Fruit fly (Drosophila melanogaster) whole organism, embryonic: ENCODE measurements around the gene CG11672.
A peak's percentile ranks its signal among the peaks of the same experiment; 100 is the strongest.

ENCODE experiments used
- ATbp ChIP-seq: fragments of 200-800 bp; sonication (Bioruptor generic); optimal IDR thresholded peaks from 2 replicates; lab custom pipeline; 2017; ENCODE audit warnings: missing biosample characterization, mild to moderate bottlenecking, missing genetic modification characterization, missing genetic modification reagents
- BEAF-32 ChIP-seq: fragments of 200-800 bp; sonication (Bioruptor generic); optimal IDR thresholded peaks from 3 replicates; lab custom pipeline; 2017; ENCODE audit warnings: missing biosample characterization, missing genetic modification characterization, mild to moderate bottlenecking, moderate library complexity, missing genetic modification reagents
- CG10565 ChIP-seq: fragments of 200-800 bp; sonication (Bioruptor generic); optimal IDR thresholded peaks from 3 replicates; lab custom pipeline; 2016; ENCODE audit warnings: missing biosample characterization, mild to moderate bottlenecking, missing genetic modification characterization
- CG10959 ChIP-seq: fragments of 200-800 bp; sonication (Bioruptor generic); IDR thresholded peaks from 2 replicates; pipeline ENCODE4 v1.3.6; 2022; ENCODE audit warnings: missing biosample characterization, missing genetic modification characterization
- CG11560 ChIP-seq: fragments of 200-800 bp; sonication (Bioruptor generic); IDR thresholded peaks from 3 replicates; pipeline ENCODE4 v1.3.6; 2022; ENCODE audit warnings: missing biosample characterization, missing genetic modification characterization
- CG11695 ChIP-seq: fragments of 200-800 bp; sonication (Bioruptor generic); IDR thresholded peaks from 3 replicates; pipeline ENCODE4 v1.3.6; 2022; ENCODE audit warnings: missing biosample characterization, missing genetic modification characterization
- CG1233 ChIP-seq: fragments of 200-800 bp; sonication (Bioruptor generic); optimal IDR thresholded peaks from 4 replicates; lab custom pipeline; 2018; ENCODE audit warnings: missing biosample characterization, mild to moderate bottlenecking, missing genetic modification characterization
- CG12744 ChIP-seq: fragments of 200-800 bp; sonication (Bioruptor generic); optimal IDR thresholded peaks from 2 replicates; lab custom pipeline; 2016; ENCODE audit warnings: missing biosample characterization, missing genetic modification characterization
- CG14441 ChIP-seq: fragments of 200-800 bp; sonication (Bioruptor generic); IDR thresholded peaks from 2 replicates; pipeline ENCODE4 v1.3.6; 2022; ENCODE audit warnings: missing biosample characterization, missing genetic modification characterization
- CG14667 ChIP-seq: fragments of 200-800 bp; sonication (Bioruptor generic); IDR thresholded peaks from 2 replicates; pipeline ENCODE4 v1.3.6; 2022; ENCODE audit warnings: missing biosample characterization, missing genetic modification characterization
- CG18764 ChIP-seq: fragments of 200-800 bp; sonication (Bioruptor generic); optimal IDR thresholded peaks from 3 replicates; lab custom pipeline; 2016; ENCODE audit warnings: missing biosample characterization, missing genetic modification characterization
- CG2712 ChIP-seq: fragments of 200-800 bp; optimal IDR thresholded peaks from 3 replicates; lab custom pipeline; 2019; ENCODE audit warnings: missing biosample characterization, mild to moderate bottlenecking, missing genetic modification characterization, moderate library complexity
- CG34422 ChIP-seq: fragments of 200-800 bp; sonication (Bioruptor generic); IDR thresholded peaks from 3 replicates; pipeline ENCODE4 v1.3.6; 2022; ENCODE audit warnings: missing biosample characterization, missing genetic modification characterization
- CG3838 ChIP-seq: fragments of 200-800 bp; sonication (Bioruptor generic); optimal IDR thresholded peaks from 3 replicates; lab custom pipeline; 2016; ENCODE audit warnings: missing biosample characterization, missing genetic modification characterization
- CG4820 ChIP-seq: fragments of 200-800 bp; sonication (Bioruptor generic); optimal IDR thresholded peaks from 3 replicates; lab custom pipeline; 2016; ENCODE audit warnings: missing biosample characterization, missing genetic modification characterization
- CG6175 ChIP-seq: fragments of 200-800 bp; sonication (Bioruptor generic); IDR thresholded peaks from 3 replicates; pipeline ENCODE4 v1.3.6; 2022; ENCODE audit warnings: missing biosample characterization, missing genetic modification characterization
- CG7372 ChIP-seq: fragments of 200-800 bp; sonication (Bioruptor generic); IDR thresholded peaks from 2 replicates; pipeline ENCODE4 v1.3.6; 2022; ENCODE audit warnings: missing biosample characterization, missing genetic modification characterization
- CG7556 ChIP-seq: fragments of 200-800 bp; sonication (Bioruptor generic); optimal IDR thresholded peaks from 2 replicates; lab custom pipeline; 2017; ENCODE audit warnings: missing biosample characterization, mild to moderate bottlenecking, missing genetic modification characterization
- CoRest ChIP-seq: fragments of 200-800 bp; sonication (Bioruptor generic); optimal IDR thresholded peaks from 3 replicates; lab custom pipeline; 2018; ENCODE audit warnings: missing biosample characterization, mild to moderate bottlenecking, missing genetic modification characterization, moderate library complexity
- Dbx ChIP-seq: fragments of 200-800 bp; sonication (Bioruptor generic); IDR thresholded peaks from 3 replicates; pipeline ENCODE4 v1.3.6; 2022; ENCODE audit warnings: missing biosample characterization, missing genetic modification characterization
- HmgD ChIP-seq: fragments of 200-800 bp; sonication (Bioruptor generic); optimal IDR thresholded peaks from 3 replicates; lab custom pipeline; 2016; ENCODE audit warnings: missing biosample characterization, missing genetic modification characterization
- NK7.1 ChIP-seq: fragments of 200-800 bp; sonication (Bioruptor generic); optimal IDR thresholded peaks from 3 replicates; lab custom pipeline; 2016; ENCODE audit warnings: missing biosample characterization, missing genetic modification characterization
- Nf-YC ChIP-seq: fragments of 200-800 bp; optimal IDR thresholded peaks from 3 replicates; lab custom pipeline; 2019; ENCODE audit warnings: missing biosample characterization, mild to moderate bottlenecking, missing genetic modification characterization, moderate library complexity
- PHDP ChIP-seq: fragments of 200-800 bp; sonication (Bioruptor generic); optimal IDR thresholded peaks from 3 replicates; lab custom pipeline; 2018; ENCODE audit warnings: missing biosample characterization, mild to moderate bottlenecking, missing genetic modification characterization, moderate library complexity
- Rx ChIP-seq: fragments of 200-800 bp; sonication (Bioruptor generic); IDR thresholded peaks from 2 replicates; pipeline ENCODE4 v1.3.6; 2022; ENCODE audit warnings: missing biosample characterization, missing genetic modification characterization
- Scr ChIP-seq: fragments of 200-800 bp; sonication (Bioruptor generic); IDR thresholded peaks from 2 replicates; pipeline ENCODE4 v1.3.6; 2022; ENCODE audit warnings: missing biosample characterization, missing genetic modification characterization; ENCODE audit not compliant: partially characterized antibody
- Sox102F ChIP-seq: fragments of 200-800 bp; sonication (Bioruptor generic); optimal IDR thresholded peaks from 2 replicates; lab custom pipeline; 2018; ENCODE audit warnings: missing biosample characterization, mild to moderate bottlenecking, missing genetic modification characterization, moderate library complexity
- Stat92E ChIP-seq, 3 experiments: fragments of >200 bp in 2 of 3; fragments of 200-800 bp in 1 of 3; sonication (Bioruptor generic) in 1 of 3; optimal IDR thresholded peaks; 2 replicates each; lab custom pipeline; 2017 to 2019; ENCODE audit warnings: missing biosample characterization in 3 of 3, missing genetic modification characterization in 3 of 3, mild to moderate bottlenecking in 1 of 3, moderate library complexity in 1 of 3
- Tbp ChIP-seq: fragments of >200 bp; optimal IDR thresholded peaks from 2 replicates; lab custom pipeline; 2018; ENCODE audit warnings: missing biosample characterization, missing genetic modification characterization
- Trl ChIP-seq, 3 experiments: fragments of >200 bp in 2 of 3; fragments of 200-800 bp in 1 of 3; sonication (Bioruptor generic) in 1 of 3; optimal IDR thresholded peaks; 2 replicates in 1 of 3; 3 replicates in 2 of 3; lab custom pipeline; 2016 to 2017; ENCODE audit warnings: missing biosample characterization in 1 of 3, missing genetic modification characterization in 1 of 3
- Xbp1 ChIP-seq: fragments of 200-800 bp; sonication (Bioruptor generic); optimal IDR thresholded peaks from 3 replicates; lab custom pipeline; 2016; ENCODE audit warnings: missing biosample characterization, mild to moderate bottlenecking, missing genetic modification characterization
- al ChIP-seq: fragments of 200-800 bp; sonication (Bioruptor generic); IDR thresholded peaks from 2 replicates; pipeline ENCODE4 v1.3.6; 2022; ENCODE audit warnings: missing biosample characterization, missing genetic modification characterization
- ash1 ChIP-seq: fragments of 200-800 bp; sonication (Bioruptor generic); optimal IDR thresholded peaks from 2 replicates; lab custom pipeline; 2018; ENCODE audit warnings: missing biosample characterization, mild to moderate bottlenecking, missing genetic modification characterization
- bbx ChIP-seq: fragments of 200-800 bp; sonication (Bioruptor generic); IDR thresholded peaks from 2 replicates; pipeline ENCODE4 v1.3.6; 2022; ENCODE audit warnings: missing biosample characterization, missing genetic modification characterization; ENCODE audit not compliant: partially characterized antibody
- cas ChIP-seq: fragments of 200-800 bp; sonication (Bioruptor generic); IDR thresholded peaks from 2 replicates; pipeline ENCODE4 v1.3.6; 2022; ENCODE audit warnings: missing biosample characterization, missing genetic modification characterization
- corto ChIP-seq: fragments of 200-800 bp; sonication (Bioruptor generic); optimal IDR thresholded peaks from 2 replicates; lab custom pipeline; 2016; ENCODE audit warnings: missing biosample characterization, mild to moderate bottlenecking, missing genetic modification characterization, moderate library complexity
- exex ChIP-seq: fragments of 200-800 bp; sonication (Bioruptor generic); optimal IDR thresholded peaks from 4 replicates; lab custom pipeline; 2018; ENCODE audit warnings: missing biosample characterization, mild to moderate bottlenecking, missing genetic modification characterization, moderate library complexity
- fu2 ChIP-seq: fragments of 200-800 bp; sonication (Bioruptor generic); optimal IDR thresholded peaks from 2 replicates; lab custom pipeline; 2016; ENCODE audit warnings: missing biosample characterization, missing genetic modification characterization
- gt ChIP-seq: fragments of 200-800 bp; sonication (Bioruptor generic); IDR thresholded peaks from 2 replicates; pipeline ENCODE4 v1.3.6; 2022; ENCODE audit warnings: missing biosample characterization, missing genetic modification characterization
- h ChIP-seq: fragments of >200 bp; optimal IDR thresholded peaks from 2 replicates; lab custom pipeline; 2017
- hbn ChIP-seq: fragments of 200-800 bp; sonication (Bioruptor generic); IDR thresholded peaks from 2 replicates; pipeline ENCODE4 v1.3.6; 2022; ENCODE audit warnings: missing biosample characterization, missing genetic modification characterization; ENCODE audit not compliant: partially characterized antibody
- jigr1 ChIP-seq: fragments of 200-800 bp; sonication (Bioruptor generic); IDR thresholded peaks from 3 replicates; pipeline ENCODE4 v1.3.6; 2022; ENCODE audit warnings: missing biosample characterization, missing genetic modification characterization
- lola ChIP-seq, 3 experiments: fragments of >200 bp in 2 of 3; fragments of 200-800 bp in 1 of 3; sonication (Bioruptor generic) in 1 of 3; optimal IDR thresholded peaks; 2 replicates each; lab custom pipeline; 2017 to 2019; ENCODE audit warnings: missing biosample characterization in 3 of 3, missing genetic modification characterization in 3 of 3, mild to moderate bottlenecking in 1 of 3, moderate library complexity in 1 of 3
- mirr ChIP-seq: fragments of 200-800 bp; sonication (Bioruptor generic); optimal IDR thresholded peaks from 3 replicates; lab custom pipeline; 2018; ENCODE audit warnings: missing biosample characterization, mild to moderate bottlenecking, missing genetic modification characterization
- nau ChIP-seq: fragments of 200-800 bp; sonication (Bioruptor generic); optimal IDR thresholded peaks from 3 replicates; lab custom pipeline; 2017; ENCODE audit warnings: missing biosample characterization, mild to moderate bottlenecking, missing genetic modification characterization, missing genetic modification reagents
- pfk ChIP-seq: fragments of 200-800 bp; sonication (Bioruptor generic); optimal IDR thresholded peaks from 2 replicates; lab custom pipeline; 2018; ENCODE audit warnings: missing biosample characterization, mild to moderate bottlenecking, missing genetic modification characterization, moderate library complexity
- pum ChIP-seq: fragments of 200-800 bp; sonication (Bioruptor generic); optimal IDR thresholded peaks from 2 replicates; lab custom pipeline; 2016; ENCODE audit warnings: missing biosample characterization, missing genetic modification characterization
- ro ChIP-seq: fragments of 200-800 bp; sonication (Bioruptor generic); IDR thresholded peaks from 2 replicates; pipeline ENCODE4 v1.3.6; 2022; ENCODE audit warnings: missing biosample characterization, missing genetic modification characterization
- row ChIP-seq: fragments of 200-800 bp; sonication (Bioruptor generic); IDR thresholded peaks from 3 replicates; pipeline ENCODE4 v1.3.6; 2022; ENCODE audit warnings: missing biosample characterization, missing genetic modification characterization
- tup ChIP-seq: fragments of 200-800 bp; sonication (Bioruptor generic); optimal IDR thresholded peaks from 2 replicates; lab custom pipeline; 2016; ENCODE audit warnings: missing biosample characterization, mild to moderate bottlenecking, missing genetic modification characterization, moderate library complexity

The CG11672 gene

DNA sequence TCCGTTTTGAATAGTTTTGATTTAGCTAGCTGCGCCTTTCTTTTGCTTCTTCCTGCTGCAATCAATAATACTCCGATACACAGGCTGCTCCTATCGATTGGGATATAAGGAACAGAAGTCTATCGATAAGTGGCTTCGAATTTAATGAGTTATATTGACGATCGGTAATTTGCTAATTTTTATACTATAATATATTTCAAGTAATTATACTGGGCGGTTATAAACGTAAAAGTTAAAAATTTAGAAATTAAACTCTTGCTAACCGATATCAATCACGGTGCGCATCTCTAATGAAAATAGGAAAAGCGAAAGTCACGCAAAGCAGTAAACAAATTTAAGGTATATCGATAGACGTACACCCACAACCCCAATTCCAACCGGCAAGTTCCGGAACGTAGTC, 46.7 kb downstream of the CG11672 start, which contains the start of the genes CG9636, CG18749 and CG33722 (continued):
- TF ChIP-seq CG14441 (GFP tag; lab: Robert Waterston, UW): peak; percentile 68
- peak; percentile 48; the same call in 1 of the 2 replicates for TF ChIP-seq al (GFP tag; lab: Robert Waterston, UW)
- no peak for TF ChIP-seq CG6175 (GFP tag; lab: Robert Waterston, UW)
- peak; percentile 75; the same call in 2 of the 3 replicates for TF ChIP-seq Dbx
- no peak for TF ChIP-seq CG3838 (GFP tag; lab: Kevin White, UChicago)
- peak; percentile 38 for TF ChIP-seq mirr (GFP tag; lab: Kevin White, UChicago)
- peak; percentile 20; the same call in 1 of the 2 replicates for TF ChIP-seq CG14667 (GFP tag; lab: Robert Waterston, UW)
- TF ChIP-seq Xbp1: peak; percentile 78
- no peak for TF ChIP-seq h (lab: Kevin White, UChicago)
- TF ChIP-seq nau: peak; percentile 50
- TF ChIP-seq pfk (GFP tag; lab: Kevin White, UChicago): no peak
- TF ChIP-seq Sox102F: peak; percentile 68
- TF ChIP-seq CG7372 (GFP tag; lab: Robert Waterston, UW): no peak
- TF ChIP-seq Trl (optimal IDR thresholded peaks at IDR 0.05; lab: Kevin White, UChicago): no peak
- peak; percentile 48 for TF ChIP-seq Trl (GFP tag; optimal IDR thresholded peaks at IDR 0.05; lab: Kevin White, UChicago)
- no peak for TF ChIP-seq cas
- TF ChIP-seq CG34422 (GFP tag; lab: Robert Waterston, UW): no peak; the same call in 1 of the 3 replicates
- TF ChIP-seq ro (GFP tag; lab: Robert Waterston, UW): no peak
- TF ChIP-seq hbn: peak; percentile 97
- TF ChIP-seq CG10565 (GFP tag; lab: Kevin White, UChicago): no peak
- peak; percentile 74 for TF ChIP-seq Nf-YC (tag; lab: Kevin White, UChicago)
- TF ChIP-seq CG18764: peak; percentile 65
- peak; percentile 89 for TF ChIP-seq bbx (GFP tag; lab: Robert Waterston, UW)
- TF ChIP-seq ash1 (GFP tag; lab: Kevin White, UChicago): no peak
- TF ChIP-seq CG10959 (GFP tag; lab: Robert Waterston, UW): peak; percentile 50; the same call in 1 of the 2 replicates
- TF ChIP-seq row (GFP tag; lab: Robert Waterston, UW): peak; percentile 90
- TF ChIP-seq exex (tag; lab: Kevin White, UChicago): peak; percentile 54
- TF ChIP-seq CG12744: peak; percentile 36
- peak; percentile 98 for TF ChIP-seq Scr (GFP tag; lab: Robert Waterston, UW)
- TF ChIP-seq NK7.1 (GFP tag; lab: Kevin White, UChicago): no peak
- TF ChIP-seq CG4820 (GFP tag; lab: Kevin White, UChicago): peak; percentile 47
- TF ChIP-seq corto (GFP tag; lab: Kevin White, UChicago): peak; percentile 81
- TF ChIP-seq CG1233 (GFP tag; lab: Kevin White, UChicago): peak; percentile 44
- TF ChIP-seq ATbp: peak; percentile 10
- no peak for TF ChIP-seq Tbp (GFP tag; lab: Kevin White, UChicago)
- TF ChIP-seq CoRest: peak; percentile 80
- no peak for TF ChIP-seq HmgD (GFP tag; lab: Kevin White, UChicago)
- TF ChIP-seq jigr1 (GFP tag; lab: Robert Waterston, UW): no peak
- TF ChIP-seq CG2712 (tag; lab: Kevin White, UChicago): peak; percentile 84
- peak; percentile 68 for TF ChIP-seq CG7556 (GFP tag; lab: Kevin White, UChicago)
- TF ChIP-seq lola (GFP tag; optimal IDR thresholded peaks at IDR 0.05; lab: Kevin White, UChicago): peak in 1 of 3 experiments; percentile 71
- peak; percentile 94 for TF ChIP-seq BEAF-32
- 0 out of 2 replicates have a peak, but pooled peaks have one; percentile 13 for TF ChIP-seq Rx (GFP tag; lab: Robert Waterston, UW)
- TF ChIP-seq gt: 0 out of 2 replicates have a peak, but pooled peaks have one; percentile 24
- no peak for TF ChIP-seq CG11560
- TF ChIP-seq Stat92E (GFP tag; optimal IDR thresholded peaks at IDR 0.05; lab: Kevin White, UChicago): peak in 1 of 3 experiments; percentile 74
- no peak for TF ChIP-seq fu2 (GFP tag; lab: Kevin White, UChicago)
- peak; percentile 64; the same call in 2 of the 3 replicates for TF ChIP-seq CG11695 (GFP tag; lab: Robert Waterston, UW)
- TF ChIP-seq PHDP (tag; lab: Kevin White, UChicago): peak; percentile 75
- TF ChIP-seq pum (GFP tag; lab: Kevin White, UChicago): no peak
- TF ChIP-seq tup: peak; percentile 42
